Worm (Caenorhabditis elegans) whole organism, L1 larva: ENCODE data around the gene C16C8.16.

ENCODE experiments used
- egl-27 ChIP-seq, 2 experiments: fragments of 150-350 bp in 1 of 2; sonication (generic microtip); optimal IDR thresholded peaks; 3 replicates each; lab custom pipeline; 2017 to 2018; ENCODE audit warnings: missing biosample characterization in 2 of 2, missing genetic modification characterization in 2 of 2, missing genetic modification reagents in 2 of 2
- elt-3 ChIP-seq, 6 experiments: fragments of 150-350 bp in 1 of 6; sonication (generic microtip); optimal IDR thresholded peaks; 2 replicates each; lab custom pipeline; 2017 to 2018; ENCODE audit warnings: missing biosample characterization in 6 of 6, missing genetic modification characterization in 6 of 6, inconsistent platforms in 1 of 6
- ets-5 ChIP-seq: fragments of 200-800 bp; sonication (Bioruptor generic); IDR thresholded peaks from 2 replicates; pipeline ENCODE4 v1.3.6; 2022; ENCODE audit warnings: missing genetic modification characterization, missing compliant biosample characterization
- lin-13 ChIP-seq: fragments of 150-350 bp; optimal IDR thresholded peaks from 2 replicates; lab custom pipeline; 2014; ENCODE audit warnings: missing biosample characterization, missing genetic modification reagents, missing genetic modification characterization
- lsy-2 ChIP-seq, 2 experiments: fragments of 150-350 bp; optimal IDR thresholded peaks; 2 replicates each; lab custom pipeline; 2014; ENCODE audit warnings: missing biosample characterization in 2 of 2, missing genetic modification characterization in 2 of 2
- mab-9 ChIP-seq: fragments of 200-800 bp; sonication (Bioruptor generic); IDR thresholded peaks from 2 replicates; pipeline ENCODE4 v1.3.6; 2022; ENCODE audit warnings: missing genetic modification reagents, missing genetic modification characterization, missing compliant biosample characterization
- nhr-28 ChIP-seq: fragments of 150-350 bp; optimal IDR thresholded peaks from 2 replicates; lab custom pipeline; 2014; ENCODE audit warnings: missing biosample characterization, missing genetic modification characterization
- pag-3 ChIP-seq: sonication (generic microtip); optimal IDR thresholded peaks from 2 replicates; lab custom pipeline; 2017; ENCODE audit warnings: missing genetic modification characterization, mild to moderate bottlenecking, missing compliant biosample characterization, antibody characterized with exemption, borderline replicate concordance; ENCODE audit not compliant: insufficient read depth
- rnt-1 ChIP-seq: sonication (generic microtip); optimal IDR thresholded peaks from 2 replicates; lab custom pipeline; 2016; ENCODE audit warnings: mild to moderate bottlenecking, missing genetic modification characterization, moderate library complexity, missing compliant biosample characterization
- unc-130 ChIP-seq: fragments of 150-350 bp; optimal IDR thresholded peaks from 2 replicates; lab custom pipeline; 2017; ENCODE audit warnings: missing biosample characterization, missing genetic modification characterization, inconsistent platforms
- unc-62 ChIP-seq: fragments of 150-350 bp; optimal IDR thresholded peaks from 2 replicates; lab custom pipeline; 2014; ENCODE audit warnings: missing biosample characterization, missing genetic modification reagents, missing genetic modification characterization
- unc-86 ChIP-seq: sonication (generic microtip); optimal IDR thresholded peaks from 2 replicates; lab custom pipeline; 2016; ENCODE audit warnings: missing genetic modification characterization, missing compliant biosample characterization

DNA sequence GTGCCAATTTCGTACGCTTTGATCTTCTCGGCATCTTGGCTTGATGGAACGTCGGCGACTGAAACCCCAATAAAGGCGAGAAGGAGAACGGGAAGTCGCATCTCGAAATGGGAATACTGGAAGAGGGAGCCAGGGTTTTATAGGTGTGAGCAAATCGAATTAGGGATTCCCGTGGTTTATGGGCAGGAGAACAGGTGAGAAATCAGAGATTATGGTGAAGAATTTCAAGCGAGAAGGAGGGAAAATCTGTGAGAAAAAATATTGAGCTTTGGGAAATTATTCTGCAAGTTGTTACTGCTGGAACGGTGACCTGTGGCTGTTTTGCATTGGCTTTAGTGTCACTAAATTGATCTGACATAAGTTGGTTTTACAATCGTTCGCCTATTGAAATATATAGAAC is 26.0 kb downstream of the C16C8.16 start, which contains the start of gene Y49F6B.13:
- no peak for TF ChIP-seq unc-86 (tag; lab: Kevin White, UChicago)
- TF ChIP-seq rnt-1 = no peak
- TF ChIP-seq pag-3 = no peak
- TF ChIP-seq egl-27 (tag; optimal IDR thresholded peaks at IDR 0.05; lab: Kevin White, UChicago) = no peak
- TF ChIP-seq lsy-2 (tag; optimal IDR thresholded peaks at IDR 0.05; lab: Kevin White, UChicago) = no peak
- no peak for TF ChIP-seq unc-62 (GFP tag; lab: Kevin White, UChicago)
- no peak for TF ChIP-seq lin-13 (GFP tag; lab: Kevin White, UChicago)
- no peak for TF ChIP-seq elt-3 (tag; optimal IDR thresholded peaks at IDR 0.05; lab: Kevin White, UChicago)
- TF ChIP-seq ets-5 = no peak
- no peak for TF ChIP-seq mab-9 (GFP tag; lab: Robert Waterston, UW)
- no peak for TF ChIP-seq unc-130
- TF ChIP-seq nhr-28 (tag; lab: Kevin White, UChicago) = no peak
